Fruit fly (Drosophila melanogaster) whole organism, adult: ENCODE results near the gene CG6163.

ENCODE experiments used
- CG11617 ChIP-seq: fragments of 200-800 bp; sonication (Bioruptor generic); optimal IDR thresholded peaks from 2 replicates; lab custom pipeline; 2017; ENCODE audit warnings: mild to moderate bottlenecking, missing biosample characterization, missing genetic modification reagents, missing genetic modification characterization
- CG12768 ChIP-seq: fragments of 200-800 bp; sonication (Bioruptor generic); optimal IDR thresholded peaks from 2 replicates; lab custom pipeline; 2017; ENCODE audit warnings: missing biosample characterization, missing genetic modification characterization, mild to moderate bottlenecking, moderate library complexity, missing genetic modification reagents
- CG14711 ChIP-seq: fragments of 200-800 bp; sonication (Bioruptor generic); optimal IDR thresholded peaks from 2 replicates; lab custom pipeline; 2018; ENCODE audit warnings: missing biosample characterization, mild to moderate bottlenecking, missing genetic modification characterization, moderate library complexity
- CG1620 ChIP-seq: fragments of 200-800 bp; sonication (Bioruptor generic); optimal IDR thresholded peaks from 2 replicates; lab custom pipeline; 2016; ENCODE audit warnings: missing biosample characterization, missing genetic modification characterization
- CG33017 ChIP-seq: fragments of 200-800 bp; sonication (Bioruptor generic); optimal IDR thresholded peaks from 2 replicates; lab custom pipeline; 2018; ENCODE audit warnings: missing biosample characterization, mild to moderate bottlenecking, missing genetic modification characterization, moderate library complexity
- CG5204 ChIP-seq: fragments of 200-800 bp; sonication (Bioruptor generic); optimal IDR thresholded peaks from 2 replicates; lab custom pipeline; 2016; ENCODE audit warnings: missing biosample characterization, missing genetic modification characterization
- CG7045 ChIP-seq: fragments of 200-800 bp; sonication (Bioruptor generic); optimal IDR thresholded peaks from 2 replicates; lab custom pipeline; 2017; ENCODE audit warnings: missing biosample characterization, mild to moderate bottlenecking, missing genetic modification characterization
- CG7101 ChIP-seq: fragments of 200-800 bp; sonication (Bioruptor generic); optimal IDR thresholded peaks from 2 replicates; lab custom pipeline; 2018; ENCODE audit warnings: missing biosample characterization, mild to moderate bottlenecking, missing genetic modification characterization, moderate library complexity
- Clk ChIP-seq: fragments of 200-800 bp; sonication (Bioruptor generic); optimal IDR thresholded peaks from 2 replicates; lab custom pipeline; 2017; ENCODE audit warnings: missing biosample characterization, missing genetic modification characterization
- Crg-1 ChIP-seq: fragments of 200-800 bp; sonication (Bioruptor generic); optimal IDR thresholded peaks from 2 replicates; lab custom pipeline; 2016; ENCODE audit warnings: missing biosample characterization, missing genetic modification characterization
- Hr96 ChIP-seq: fragments of 200-800 bp; sonication (Bioruptor generic); optimal IDR thresholded peaks from 2 replicates; lab custom pipeline; 2016; ENCODE audit warnings: missing biosample characterization, missing genetic modification characterization
- Mnt ChIP-seq: fragments of 200-800 bp; sonication (Bioruptor generic); optimal IDR thresholded peaks from 2 replicates; lab custom pipeline; 2016; ENCODE audit warnings: missing biosample characterization, mild to moderate bottlenecking, missing genetic modification characterization
- bab1 ChIP-seq: fragments of 200-800 bp; sonication (Bioruptor generic); optimal IDR thresholded peaks from 3 replicates; lab custom pipeline; 2019; ENCODE audit warnings: missing biosample characterization, mild to moderate bottlenecking, missing genetic modification characterization, moderate library complexity
- cic ChIP-seq: fragments of 200-800 bp; sonication (Bioruptor generic); optimal IDR thresholded peaks from 2 replicates; lab custom pipeline; 2017; ENCODE audit warnings: missing biosample characterization, mild to moderate bottlenecking, missing genetic modification characterization, moderate library complexity
- cnc ChIP-seq, 2 experiments: fragments of >200 bp; optimal IDR thresholded peaks; 2 replicates each; lab custom pipeline; 2017
- kay ChIP-seq: fragments of 200-800 bp; sonication (Bioruptor generic); peaks from one replicate; lab custom pipeline; 2016; ENCODE audit warnings: missing biosample characterization, missing genetic modification characterization, borderline replicate concordance
- ovo ChIP-seq: fragments of 200-800 bp; sonication (Bioruptor generic); optimal IDR thresholded peaks from 2 replicates; lab custom pipeline; 2016; ENCODE audit warnings: missing biosample characterization, missing genetic modification characterization
- pad ChIP-seq: fragments of 200-800 bp; sonication (Bioruptor generic); optimal IDR thresholded peaks from 3 replicates; lab custom pipeline; 2017; ENCODE audit warnings: missing biosample characterization, missing genetic modification characterization, mild to moderate bottlenecking, moderate library complexity, missing genetic modification reagents
- tj ChIP-seq: fragments of 200-800 bp; sonication (Bioruptor generic); optimal IDR thresholded peaks from 3 replicates; lab custom pipeline; 2017; ENCODE audit warnings: missing biosample characterization, mild to moderate bottlenecking, missing genetic modification characterization, moderate library complexity
- toe ChIP-seq: fragments of 200-800 bp; sonication (Bioruptor generic); optimal IDR thresholded peaks from 2 replicates; lab custom pipeline; 2016; ENCODE audit warnings: missing biosample characterization, missing genetic modification characterization

CG6163 gene

DNA sequence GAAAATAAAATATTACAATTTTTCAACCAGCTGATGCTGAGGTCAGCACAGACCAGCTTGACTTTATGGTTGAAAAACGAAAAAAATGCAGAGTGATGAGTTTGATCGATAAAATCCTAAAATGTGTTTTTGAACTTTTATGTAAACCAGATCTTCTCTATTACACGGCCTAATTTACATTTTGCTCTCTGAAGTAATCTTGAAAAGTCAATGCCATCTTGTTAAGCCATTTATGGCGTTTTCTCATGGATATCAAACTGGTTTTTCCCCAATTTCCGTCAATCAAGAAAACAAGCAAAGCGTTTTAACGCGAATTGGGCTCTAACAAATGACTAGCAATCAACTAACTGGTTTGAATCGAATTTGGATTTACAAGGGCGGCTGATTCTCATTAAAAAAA is 34.8 kb upstream of the CG6163 start:
- TF ChIP-seq kay (GFP tag; lab: Kevin White, UChicago) (peak; percentile 53), CG7045 (no peak), Hr96 (no peak)

DNA sequence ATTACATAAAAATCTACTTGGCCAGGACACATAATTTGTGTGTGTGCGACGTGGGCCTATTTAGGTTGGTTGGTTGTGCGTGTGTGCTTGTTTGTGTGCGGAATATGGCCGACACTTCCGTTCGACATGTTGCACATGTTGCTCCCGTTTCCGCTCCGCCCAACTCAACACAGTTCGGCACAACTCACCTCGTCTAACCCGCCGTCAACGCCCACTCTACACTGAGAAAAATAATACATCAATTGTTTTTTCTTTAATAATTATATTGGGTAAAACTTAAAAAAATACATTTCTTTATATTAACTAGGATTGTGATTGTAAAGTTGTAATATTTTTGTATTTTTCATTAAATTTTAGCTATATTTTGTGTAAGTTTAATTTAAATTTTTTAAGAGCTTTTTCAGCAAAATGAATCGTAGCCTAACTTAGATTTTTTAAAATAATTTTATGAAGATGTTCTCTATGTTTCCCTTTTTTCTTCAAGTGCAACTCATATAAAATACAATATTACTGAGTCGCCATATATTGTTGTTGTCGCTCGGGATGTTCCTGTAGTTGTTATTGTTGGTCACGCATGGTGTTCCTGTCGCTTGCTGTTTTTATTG is 33.9 kb upstream of the CG6163 start:
- TF ChIP-seq CG14711 (tag; lab: Kevin White, UChicago) (no peak), Clk (no peak), cnc (optimal IDR thresholded peaks at IDR 0.05; lab: Kevin White, UChicago) (no peak), CG1620 (GFP tag; lab: Kevin White, UChicago) (no peak), Mnt (no peak), Hr96 (no peak), CG33017 (no peak), tj (no peak), CG7101 (tag; lab: Kevin White, UChicago) (no peak)

DNA sequence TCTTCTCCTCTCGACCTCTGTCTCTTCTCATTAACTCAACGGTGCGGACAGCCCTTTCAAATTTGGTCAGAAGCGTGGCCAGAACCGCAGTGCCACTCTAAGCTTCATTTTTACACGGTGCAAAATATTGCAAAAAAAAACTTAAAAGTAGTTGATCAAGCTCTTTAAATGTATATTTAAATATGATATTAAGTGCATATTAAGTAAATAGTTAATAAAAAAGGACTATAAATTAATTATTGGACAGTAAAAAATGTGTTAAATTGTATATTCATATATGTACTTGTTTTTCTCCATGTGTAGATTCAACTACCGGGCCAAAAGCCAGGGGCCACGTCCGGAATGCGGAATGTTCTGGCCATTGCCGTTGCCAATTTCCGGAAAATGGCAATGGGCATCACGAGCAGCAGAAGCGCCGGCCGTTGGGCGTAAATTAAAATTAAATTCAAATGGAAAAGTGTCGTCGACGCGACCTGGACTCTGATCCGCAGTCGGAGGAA is 32.5 kb upstream of the CG6163 start, which contains the start of gene CG44362:
TSS of gene CG44362 (plus strand) at position 450 of the 500 bp plus-strand sequence.
- no peak for TF ChIP-seq Hr96
- no peak for TF ChIP-seq tj
- no peak for TF ChIP-seq CG12768 (GFP tag; lab: Kevin White, UChicago)
- TF ChIP-seq CG11617: no peak
- no peak for TF ChIP-seq Mnt
- TF ChIP-seq CG5204: no peak
- no peak for TF ChIP-seq Clk
- no peak for TF ChIP-seq kay (GFP tag; lab: Kevin White, UChicago)
- TF ChIP-seq CG7045: no peak
- TF ChIP-seq Crg-1 (GFP tag; lab: Kevin White, UChicago): no peak
- TF ChIP-seq CG14711 (tag; lab: Kevin White, UChicago): no peak
- no peak for TF ChIP-seq bab1 (GFP tag; lab: Kevin White, UChicago)
- TF ChIP-seq CG1620 (GFP tag; lab: Kevin White, UChicago): no peak
- no peak for TF ChIP-seq pad (GFP tag; lab: Kevin White, UChicago)
- TF ChIP-seq CG7101 (tag; lab: Kevin White, UChicago): no peak
- TF ChIP-seq toe (GFP tag; lab: Kevin White, UChicago): no peak

DNA sequence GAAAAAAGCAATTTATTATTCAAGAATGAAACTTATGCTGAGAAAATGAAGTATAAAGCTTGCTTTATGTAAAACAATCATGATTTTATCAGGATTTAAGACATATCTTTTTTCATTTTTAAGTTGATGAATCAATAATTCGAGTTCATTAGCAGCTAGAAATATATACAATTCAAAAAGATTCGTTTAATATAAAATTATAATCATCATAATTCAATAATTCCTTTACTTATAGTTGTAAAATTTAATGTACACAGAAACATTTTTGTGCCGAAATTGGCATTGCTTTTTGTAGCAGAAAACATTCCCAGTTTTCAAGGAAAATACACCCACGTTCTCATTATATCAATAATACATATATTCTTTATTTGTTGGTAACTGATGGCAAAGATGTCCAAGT is 29.7 kb upstream of the CG6163 start, which contains the start of gene CG11726:
TSS of gene CG11726 (plus strand) at position 301 of the 400 bp plus-strand sequence.
- TF ChIP-seq CG11617 (no peak), Hr96 (no peak), Mnt (no peak), bab1 (GFP tag; lab: Kevin White, UChicago) (no peak), ovo (GFP tag; lab: Kevin White, UChicago) (no peak), Crg-1 (GFP tag; lab: Kevin White, UChicago) (no peak), CG5204 (no peak), cic (GFP tag; lab: Kevin White, UChicago) (no peak), pad (GFP tag; lab: Kevin White, UChicago) (no peak), CG1620 (GFP tag; lab: Kevin White, UChicago) (no peak), CG7045 (no peak), kay (GFP tag; lab: Kevin White, UChicago) (no peak), CG7101 (tag; lab: Kevin White, UChicago) (no peak), Clk (no peak), CG33017 (no peak), CG14711 (tag; lab: Kevin White, UChicago) (no peak), tj (no peak), cnc (optimal IDR thresholded peaks at IDR 0.05; lab: Kevin White, UChicago) (no peak), toe (GFP tag; lab: Kevin White, UChicago) (no peak)

DNA sequence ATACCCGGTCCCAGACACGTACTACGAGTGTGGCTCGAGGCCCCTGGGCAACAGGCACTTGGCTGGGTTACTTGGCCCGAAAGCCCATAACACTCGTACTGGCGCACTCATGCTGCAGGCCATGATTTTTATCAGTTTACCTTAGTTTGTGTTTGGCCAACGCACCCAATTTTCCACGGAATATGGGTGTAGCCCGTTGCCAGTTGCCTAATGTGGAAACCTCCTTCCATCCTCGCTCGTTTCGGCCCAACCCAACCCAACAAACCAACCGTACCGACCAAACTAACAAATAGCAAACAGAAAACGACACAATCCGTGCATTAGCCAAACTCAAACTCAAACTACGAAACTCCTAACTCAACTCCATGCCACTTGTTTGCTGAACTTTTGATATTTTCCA is 29.1 kb upstream of the CG6163 start:
- TF ChIP-seq tj (no peak), CG5204 (no peak)

DNA sequence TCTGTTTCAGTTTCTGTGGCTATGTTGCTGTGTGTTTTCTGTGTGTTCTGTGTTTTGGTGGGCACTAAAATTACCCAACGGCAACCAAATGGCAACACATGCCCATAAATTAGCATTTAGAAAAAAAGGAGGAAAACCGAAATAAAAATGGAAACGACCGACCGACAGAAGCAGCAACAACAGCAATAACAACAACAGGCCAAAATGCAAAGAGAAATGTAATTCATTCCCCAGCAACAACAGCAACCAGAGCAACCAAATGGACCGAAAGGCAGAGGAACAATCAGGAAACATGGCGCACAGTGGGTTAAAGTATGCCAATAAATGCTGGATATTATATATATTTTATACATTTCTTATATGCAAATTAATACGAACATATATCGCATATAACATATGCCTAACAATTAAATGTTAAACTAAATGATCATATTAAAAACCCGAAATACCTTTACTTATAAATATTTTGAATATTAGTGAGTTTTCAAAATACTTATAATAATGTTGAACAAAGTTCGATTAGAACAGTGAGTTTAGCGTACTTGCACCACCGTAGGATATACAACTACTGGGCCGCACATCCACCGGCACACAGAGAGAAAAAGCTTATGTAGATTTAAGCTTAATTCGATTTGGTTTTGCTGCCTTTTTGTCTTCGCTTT is 24.4 kb upstream of the CG6163 start:
- no peak for TF ChIP-seq CG7045
- TF ChIP-seq CG5204: no peak
- TF ChIP-seq Mnt: no peak

DNA sequence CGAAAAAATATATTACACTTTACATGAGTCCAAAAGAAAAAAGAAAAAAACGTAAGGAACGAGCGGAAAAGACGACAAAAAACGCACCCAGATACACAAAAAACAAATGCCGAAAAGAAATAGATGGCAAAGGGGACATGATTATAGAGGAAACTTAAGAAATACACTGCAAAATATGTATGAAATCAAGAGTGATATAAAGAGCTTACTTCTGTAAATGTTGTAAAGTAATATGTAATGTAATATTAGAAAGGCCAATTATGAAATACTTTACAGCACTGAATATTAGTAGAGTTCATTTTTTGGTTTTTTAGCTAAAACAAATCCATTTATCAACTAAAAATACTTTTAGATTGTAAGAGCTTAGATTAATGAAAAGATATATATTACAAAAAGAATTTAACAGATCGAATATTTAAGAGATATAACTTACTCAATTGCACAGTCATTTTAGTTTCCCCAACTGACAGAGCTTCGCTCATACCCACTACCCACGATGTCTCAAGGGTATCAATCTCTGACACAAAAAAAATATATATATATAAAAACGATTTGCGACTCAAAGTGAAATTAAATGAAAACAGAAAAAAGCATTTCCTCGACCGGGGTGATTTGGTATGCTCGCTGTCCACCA is 20.3 kb upstream of the CG6163 start:
- TF ChIP-seq CG14711 (tag; lab: Kevin White, UChicago): no peak
- no peak for TF ChIP-seq pad (GFP tag; lab: Kevin White, UChicago)
- TF ChIP-seq CG7045: no peak
- TF ChIP-seq ovo (GFP tag; lab: Kevin White, UChicago): no peak
- TF ChIP-seq CG5204: no peak
- no peak for TF ChIP-seq Mnt
- no peak for TF ChIP-seq Clk
- no peak for TF ChIP-seq tj
- TF ChIP-seq toe (GFP tag; lab: Kevin White, UChicago): no peak
- no peak for TF ChIP-seq CG1620 (GFP tag; lab: Kevin White, UChicago)
- TF ChIP-seq Hr96: no peak
- TF ChIP-seq Crg-1 (GFP tag; lab: Kevin White, UChicago): no peak
- TF ChIP-seq bab1 (GFP tag; lab: Kevin White, UChicago): no peak
- TF ChIP-seq cnc (optimal IDR thresholded peaks at IDR 0.05; lab: Kevin White, UChicago): no peak
- no peak for TF ChIP-seq CG12768 (GFP tag; lab: Kevin White, UChicago)
- no peak for TF ChIP-seq cic (GFP tag; lab: Kevin White, UChicago)
